Fruit fly (Drosophila melanogaster) whole organism, embryonic: ENCODE measurements around the gene LSm7.

Experiments used
- B-H1 ChIP-seq: fragments of 200-800 bp; sonication (Bioruptor generic); IDR thresholded peaks from 3 replicates; pipeline ENCODE4 v1.3.6; 2022; ENCODE audit warnings: missing biosample characterization, missing genetic modification characterization
- Bgb ChIP-seq: fragments of 200-800 bp; sonication (Bioruptor generic); IDR thresholded peaks from 2 replicates; pipeline ENCODE4 v1.3.6; 2022; ENCODE audit warnings: missing biosample characterization, missing genetic modification characterization; ENCODE audit not compliant: partially characterized antibody
- Bteb2 ChIP-seq: fragments of 200-800 bp; sonication (Bioruptor generic); optimal IDR thresholded peaks from 2 replicates; lab custom pipeline; 2016; ENCODE audit warnings: missing biosample characterization, missing genetic modification characterization
- CG10565 ChIP-seq: fragments of 200-800 bp; sonication (Bioruptor generic); optimal IDR thresholded peaks from 3 replicates; lab custom pipeline; 2016; ENCODE audit warnings: missing biosample characterization, mild to moderate bottlenecking, missing genetic modification characterization
- CG11695 ChIP-seq: fragments of 200-800 bp; sonication (Bioruptor generic); IDR thresholded peaks from 3 replicates; pipeline ENCODE4 v1.3.6; 2022; ENCODE audit warnings: missing biosample characterization, missing genetic modification characterization
- CG12155 ChIP-seq: fragments of 200-800 bp; sonication (Bioruptor generic); optimal IDR thresholded peaks from 3 replicates; lab custom pipeline; 2016; ENCODE audit warnings: missing biosample characterization, missing genetic modification characterization
- CG12744 ChIP-seq: fragments of 200-800 bp; sonication (Bioruptor generic); optimal IDR thresholded peaks from 2 replicates; lab custom pipeline; 2016; ENCODE audit warnings: missing biosample characterization, missing genetic modification characterization
- CG13287 ChIP-seq: fragments of 200-800 bp; sonication (Bioruptor generic); IDR thresholded peaks from 2 replicates; pipeline ENCODE4 v1.3.6; 2022; ENCODE audit warnings: missing biosample characterization, missing genetic modification characterization; ENCODE audit not compliant: partially characterized antibody
- CG13296 ChIP-seq: fragments of 200-800 bp; sonication (Bioruptor generic); optimal IDR thresholded peaks from 3 replicates; lab custom pipeline; 2018; ENCODE audit warnings: missing biosample characterization, mild to moderate bottlenecking, missing genetic modification characterization
- CG14014 ChIP-seq: fragments of 200-800 bp; sonication (Bioruptor generic); IDR thresholded peaks from 2 replicates; pipeline ENCODE4 v1.3.6; 2022; ENCODE audit warnings: missing biosample characterization, missing genetic modification characterization
- CG17328 ChIP-seq: fragments of 200-800 bp; sonication (Bioruptor generic); IDR thresholded peaks from 2 replicates; pipeline ENCODE4 v1.3.6; 2022; ENCODE audit warnings: missing biosample characterization, missing genetic modification characterization
- CG2120 ChIP-seq: fragments of 200-800 bp; sonication (Bioruptor generic); optimal IDR thresholded peaks from 3 replicates; lab custom pipeline; 2016; ENCODE audit warnings: missing biosample characterization, missing genetic modification characterization
- CG2678 ChIP-seq: fragments of 200-800 bp; sonication (Bioruptor generic); optimal IDR thresholded peaks from 3 replicates; lab custom pipeline; 2019; ENCODE audit warnings: missing biosample characterization, mild to moderate bottlenecking, missing genetic modification characterization, moderate library complexity
- CG3163 ChIP-seq: fragments of 200-800 bp; sonication (Bioruptor generic); optimal IDR thresholded peaks from 3 replicates; lab custom pipeline; 2016; ENCODE audit warnings: missing biosample characterization, missing genetic modification characterization
- CG3281 ChIP-seq: fragments of 200-800 bp; sonication (Bioruptor generic); optimal IDR thresholded peaks from 3 replicates; lab custom pipeline; 2017; ENCODE audit warnings: missing biosample characterization, mild to moderate bottlenecking, missing genetic modification characterization
- CG3847 ChIP-seq: fragments of 200-800 bp; sonication (Bioruptor generic); IDR thresholded peaks from 2 replicates; pipeline ENCODE4 v1.3.6; 2022; ENCODE audit warnings: missing biosample characterization, missing genetic modification characterization
- CG4360 ChIP-seq: fragments of 200-800 bp; sonication (Bioruptor generic); IDR thresholded peaks from 2 replicates; pipeline ENCODE4 v1.3.6; 2022; ENCODE audit warnings: missing biosample characterization, missing genetic modification characterization
- CG6254 ChIP-seq: fragments of 200-800 bp; sonication (Bioruptor generic); optimal IDR thresholded peaks from 3 replicates; lab custom pipeline; 2017; ENCODE audit warnings: mild to moderate bottlenecking, missing biosample characterization, missing genetic modification reagents, missing genetic modification characterization
- CG7372 ChIP-seq: fragments of 200-800 bp; sonication (Bioruptor generic); IDR thresholded peaks from 2 replicates; pipeline ENCODE4 v1.3.6; 2022; ENCODE audit warnings: missing biosample characterization, missing genetic modification characterization
- CG8359 ChIP-seq: fragments of 200-800 bp; sonication (Bioruptor generic); optimal IDR thresholded peaks from 2 replicates; lab custom pipeline; 2017; ENCODE audit warnings: missing biosample characterization, mild to moderate bottlenecking, missing genetic modification characterization, borderline replicate concordance
- CG8924 ChIP-seq: fragments of 200-800 bp; optimal IDR thresholded peaks from 3 replicates; lab custom pipeline; 2019; ENCODE audit warnings: missing biosample characterization, mild to moderate bottlenecking, missing genetic modification characterization, moderate library complexity
- CG9932 ChIP-seq: fragments of 200-800 bp; sonication (Bioruptor generic); IDR thresholded peaks from 2 replicates; pipeline ENCODE4 v1.3.6; 2022; ENCODE audit warnings: missing biosample characterization, missing genetic modification characterization
- Dek ChIP-seq: fragments of 200-800 bp; sonication (Bioruptor generic); optimal IDR thresholded peaks from 3 replicates; lab custom pipeline; 2019; ENCODE audit warnings: missing biosample characterization, mild to moderate bottlenecking, missing genetic modification characterization, moderate library complexity
- Dp ChIP-seq: fragments of 200-800 bp; sonication (Bioruptor generic); optimal IDR thresholded peaks from 2 replicates; lab custom pipeline; 2018; ENCODE audit warnings: missing biosample characterization, mild to moderate bottlenecking, missing genetic modification characterization, moderate library complexity
- Eip74EF ChIP-seq, 2 experiments: fragments of 200-800 bp in 1 of 2; fragments of >200 bp in 1 of 2; sonication (Bioruptor generic) in 1 of 2; optimal IDR thresholded peaks; 2 replicates each; lab custom pipeline; 2017 to 2019; ENCODE audit warnings: missing biosample characterization in 2 of 2, missing genetic modification characterization in 2 of 2, mild to moderate bottlenecking in 1 of 2, moderate library complexity in 1 of 2
- Fer1 ChIP-seq: fragments of 200-800 bp; sonication (Bioruptor generic); optimal IDR thresholded peaks from 2 replicates; lab custom pipeline; 2017; ENCODE audit warnings: missing biosample characterization, mild to moderate bottlenecking, missing genetic modification characterization
- Med ChIP-seq: fragments of 200-800 bp; sonication (Bioruptor generic); peaks from one replicate; lab custom pipeline; 2016; ENCODE audit warnings: missing biosample characterization, missing genetic modification characterization, mild to moderate bottlenecking, inconsistent platforms, moderate library complexity
- Nf-YA ChIP-seq: fragments of 200-800 bp; sonication (Bioruptor generic); IDR thresholded peaks from 2 replicates; pipeline ENCODE4 v1.3.6; 2022; ENCODE audit warnings: missing biosample characterization, missing genetic modification characterization
- Side ChIP-seq: fragments of 200-800 bp; sonication (Bioruptor generic); optimal IDR thresholded peaks from 2 replicates; lab custom pipeline; 2016; ENCODE audit warnings: missing biosample characterization, missing genetic modification characterization
- Spps ChIP-seq: fragments of 200-800 bp; sonication (Bioruptor generic); optimal IDR thresholded peaks from 2 replicates; lab custom pipeline; 2018; ENCODE audit warnings: missing biosample characterization, mild to moderate bottlenecking, missing genetic modification characterization
- al ChIP-seq: fragments of 200-800 bp; sonication (Bioruptor generic); IDR thresholded peaks from 2 replicates; pipeline ENCODE4 v1.3.6; 2022; ENCODE audit warnings: missing biosample characterization, missing genetic modification characterization
- bsh ChIP-seq, 2 experiments: fragments of 200-800 bp; sonication (Bioruptor generic); optimal IDR thresholded peaks; 2 replicates each; lab custom pipeline; 2017 to 2018; ENCODE audit warnings: mild to moderate bottlenecking in 2 of 2, missing biosample characterization in 2 of 2, missing genetic modification characterization in 2 of 2, moderate library complexity in 1 of 2
- cas ChIP-seq: fragments of 200-800 bp; sonication (Bioruptor generic); IDR thresholded peaks from 2 replicates; pipeline ENCODE4 v1.3.6; 2022; ENCODE audit warnings: missing biosample characterization, missing genetic modification characterization
- caup ChIP-seq: fragments of 200-800 bp; sonication (Bioruptor generic); optimal IDR thresholded peaks from 3 replicates; lab custom pipeline; 2017; ENCODE audit warnings: missing biosample characterization, mild to moderate bottlenecking, missing genetic modification characterization, moderate library complexity; ENCODE audit not compliant: severe bottlenecking
- cwo ChIP-seq: fragments of 200-800 bp; sonication (Bioruptor generic); optimal IDR thresholded peaks from 3 replicates; lab custom pipeline; 2017; ENCODE audit warnings: missing biosample characterization, missing genetic modification characterization, mild to moderate bottlenecking, moderate library complexity, missing genetic modification reagents
- emc ChIP-seq: fragments of 200-800 bp; sonication (Bioruptor generic); optimal IDR thresholded peaks from 2 replicates; lab custom pipeline; 2016; ENCODE audit warnings: missing biosample characterization, missing genetic modification characterization
- esg ChIP-seq: fragments of 200-800 bp; sonication (Bioruptor generic); conservative IDR thresholded peaks from 2 replicates; pipeline ENCODE4 v1.3.6; 2022; ENCODE audit warnings: missing biosample characterization, missing genetic modification characterization
- eve ChIP-seq, 2 experiments: fragments of >200 bp; optimal IDR thresholded peaks; 2 replicates each; lab custom pipeline; 2017; ENCODE audit warnings: missing biosample characterization in 2 of 2, missing genetic modification characterization in 2 of 2
- jigr1 ChIP-seq: fragments of 200-800 bp; sonication (Bioruptor generic); IDR thresholded peaks from 3 replicates; pipeline ENCODE4 v1.3.6; 2022; ENCODE audit warnings: missing biosample characterization, missing genetic modification characterization
- maf-S ChIP-seq: fragments of 200-800 bp; sonication (Bioruptor generic); optimal IDR thresholded peaks from 2 replicates; lab custom pipeline; 2016; ENCODE audit warnings: missing biosample characterization, missing genetic modification characterization
- nerfin-2 ChIP-seq: fragments of 200-800 bp; sonication (Bioruptor generic); IDR thresholded peaks from 2 replicates; pipeline ENCODE4 v1.3.6; 2022; ENCODE audit warnings: missing biosample characterization, missing genetic modification characterization; ENCODE audit not compliant: partially characterized antibody
- onecut ChIP-seq: fragments of 200-800 bp; sonication (Bioruptor generic); IDR thresholded peaks from 2 replicates; pipeline ENCODE4 v1.3.6; 2022; ENCODE audit warnings: missing biosample characterization, missing genetic modification characterization
- org-1 ChIP-seq: fragments of 200-800 bp; sonication (Bioruptor generic); optimal IDR thresholded peaks from 2 replicates; lab custom pipeline; 2017; ENCODE audit warnings: missing biosample characterization, missing genetic modification characterization
- rib ChIP-seq: fragments of 200-800 bp; sonication (Bioruptor generic); IDR thresholded peaks from 2 replicates; pipeline ENCODE4 v1.3.6; 2022; ENCODE audit warnings: missing biosample characterization, missing genetic modification characterization
- sisA ChIP-seq: fragments of 200-800 bp; sonication (Bioruptor generic); IDR thresholded peaks from 2 replicates; pipeline ENCODE4 v1.3.6; 2022; ENCODE audit warnings: missing biosample characterization, missing genetic modification characterization
- tgo ChIP-seq: fragments of 200-800 bp; sonication (Bioruptor generic); IDR thresholded peaks from 3 replicates; pipeline ENCODE4 v1.3.6; 2022; ENCODE audit warnings: missing biosample characterization, missing genetic modification characterization
- trem ChIP-seq: fragments of 200-800 bp; optimal IDR thresholded peaks from 3 replicates; lab custom pipeline; 2019; ENCODE audit warnings: missing biosample characterization, mild to moderate bottlenecking, missing genetic modification characterization, moderate library complexity
- tx ChIP-seq: fragments of 200-800 bp; sonication (Bioruptor generic); optimal IDR thresholded peaks from 2 replicates; lab custom pipeline; 2016; ENCODE audit warnings: missing biosample characterization, missing genetic modification characterization
- unc-4 ChIP-seq: fragments of 200-800 bp; sonication (Bioruptor generic); IDR thresholded peaks from 2 replicates; pipeline ENCODE4 v1.3.6; 2022; ENCODE audit warnings: missing biosample characterization, missing genetic modification characterization; ENCODE audit not compliant: partially characterized antibody
- zen ChIP-seq: fragments of 200-800 bp; sonication (Bioruptor generic); optimal IDR thresholded peaks from 3 replicates; lab custom pipeline; 2018; ENCODE audit warnings: missing biosample characterization, mild to moderate bottlenecking, missing genetic modification characterization, moderate library complexity

LSm7 gene

DNA sequence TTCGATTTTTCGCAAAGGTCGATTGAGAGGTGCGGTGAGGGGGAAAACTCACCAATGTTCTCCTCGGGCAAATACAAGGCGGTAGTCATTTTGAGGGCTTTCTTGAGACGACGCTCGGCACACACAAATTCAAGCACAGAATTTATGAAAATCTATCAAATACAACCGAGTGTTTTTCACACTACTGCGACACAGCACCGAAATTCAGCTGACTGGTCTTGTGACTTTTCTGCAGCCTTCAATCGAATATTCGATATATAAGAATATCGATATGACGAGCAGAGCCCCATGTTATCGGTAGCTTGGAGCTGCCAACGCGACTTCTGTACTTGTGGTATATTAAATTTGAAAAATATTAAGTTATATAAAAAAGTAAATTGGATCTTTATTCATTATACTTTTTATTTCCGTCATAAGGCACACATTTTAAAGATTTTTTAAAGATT is 15.3 kb downstream of the LSm7 start, which contains the start of gene VhaSFD (continued):
- no peak for TF ChIP-seq Side
- no peak for TF ChIP-seq eve (GFP tag; optimal IDR thresholded peaks at IDR 0.05; lab: Kevin White, UChicago)
- TF ChIP-seq rib (GFP tag; lab: Robert Waterston, UW), result peak; percentile 70
- no peak for TF ChIP-seq tx
- no peak for TF ChIP-seq CG6254
- peak; percentile 65 for TF ChIP-seq Fer1 (GFP tag; lab: Kevin White, UChicago)
- TF ChIP-seq Eip74EF (GFP tag; optimal IDR thresholded peaks at IDR 0.05; lab: Kevin White, UChicago), result peak in 1 of 2 experiments; percentile 28
- TF ChIP-seq CG7372 (GFP tag; lab: Robert Waterston, UW), result no peak
- no peak for TF ChIP-seq CG11695 (GFP tag; lab: Robert Waterston, UW)
- peak; percentile 23 for TF ChIP-seq CG13296
- TF ChIP-seq cwo (GFP tag; lab: Kevin White, UChicago), result peak; percentile 62
- TF ChIP-seq maf-S (GFP tag; lab: Kevin White, UChicago), result no peak
- TF ChIP-seq Dp (GFP tag; lab: Kevin White, UChicago), result peak; percentile 71
- TF ChIP-seq B-H1, result no peak
- no peak for TF ChIP-seq jigr1
- TF ChIP-seq tgo (GFP tag; lab: Robert Waterston, UW), result no peak
- TF ChIP-seq CG12744, result no peak
- peak; percentile 19 for TF ChIP-seq CG2120 (GFP tag; lab: Kevin White, UChicago)
- 0 out of 2 replicates have a peak, but pooled peaks have one; percentile 7 for TF ChIP-seq CG17328
- TF ChIP-seq cas (GFP tag; lab: Robert Waterston, UW), result no peak
- TF ChIP-seq CG3847 (GFP tag; lab: Robert Waterston, UW), result peak; percentile 40; the same call in 1 of the 2 replicates
- no peak for TF ChIP-seq CG4360 (GFP tag; lab: Robert Waterston, UW)
- TF ChIP-seq CG2678 (tag; lab: Kevin White, UChicago), result no peak
- TF ChIP-seq al (GFP tag; lab: Robert Waterston, UW), result no peak
- TF ChIP-seq CG3163 (GFP tag; lab: Kevin White, UChicago), result no peak
- no peak for TF ChIP-seq CG8359 (GFP tag; lab: Kevin White, UChicago)
- peak; percentile 76 for TF ChIP-seq nerfin-2
- no peak for TF ChIP-seq CG14014 (GFP tag; lab: Robert Waterston, UW)
- no peak for TF ChIP-seq CG10565 (GFP tag; lab: Kevin White, UChicago)
- TF ChIP-seq caup (GFP tag; lab: Kevin White, UChicago), result no peak
- TF ChIP-seq Spps (tag; lab: Kevin White, UChicago), result no peak
- no peak for TF ChIP-seq bsh (GFP tag; optimal IDR thresholded peaks at IDR 0.05; lab: Kevin White, UChicago)
- TF ChIP-seq zen, result no peak
- no peak for TF ChIP-seq Nf-YA
- TF ChIP-seq emc (GFP tag; lab: Kevin White, UChicago), result no peak
- peak; percentile 32 for TF ChIP-seq CG8924 (tag; lab: Kevin White, UChicago)
- TF ChIP-seq Bteb2 (GFP tag; lab: Kevin White, UChicago), result no peak
- TF ChIP-seq trem (tag; lab: Kevin White, UChicago), result peak; percentile 99
- TF ChIP-seq CG13287 (GFP tag; lab: Robert Waterston, UW), result peak; percentile 83
- TF ChIP-seq unc-4 (GFP tag; lab: Robert Waterston, UW), result peak; percentile 75
- no peak for TF ChIP-seq Dek (tag; lab: Kevin White, UChicago)
- TF ChIP-seq sisA (GFP tag; lab: Robert Waterston, UW), result no peak
- peak; percentile 76 for TF ChIP-seq Med
- no peak for TF ChIP-seq org-1 (GFP tag; lab: Kevin White, UChicago)
- TF ChIP-seq esg, result no peak
- no peak for TF ChIP-seq onecut (GFP tag; lab: Robert Waterston, UW)
- peak; percentile 53 for TF ChIP-seq CG9932 (GFP tag; lab: Robert Waterston, UW)
- TF ChIP-seq Bgb, result peak; percentile 83
- TF ChIP-seq CG3281, result peak; percentile 36
- no peak for TF ChIP-seq CG12155
